Worm (Caenorhabditis elegans) whole organism, L4/young adult: Measurements from ENCODE around the gene ZC155.4.

ENCODE experiments used
- W03F9.2 ChIP-seq: fragments of 150-350 bp; optimal IDR thresholded peaks from 2 replicates; lab custom pipeline; 2014; ENCODE audit warnings: missing biosample characterization, missing genetic modification characterization
- dao-5 ChIP-seq: sonication (generic microtip); optimal IDR thresholded peaks from 2 replicates; lab custom pipeline; 2016; ENCODE audit warnings: missing genotype, missing genetic modification characterization, moderate library complexity, missing compliant biosample characterization
- him-1 ChIP-seq: sonication (generic microtip); optimal IDR thresholded peaks from 2 replicates; lab custom pipeline; 2016; ENCODE audit warnings: missing genotype, missing genetic modification reagents, missing genetic modification characterization, missing compliant biosample characterization

- TF ChIP-seq him-1 (tag; lab: Kevin White, UChicago) (no peak), dao-5 (no peak), W03F9.2 (peak; percentile 17)
Measured at ce11 chrIII:5225321-5225720, 10.0 kb upstream of the ZC155.4 start, which contains the start of gene nex-1.
